Worm (Caenorhabditis elegans) whole organism, L4 larva: ENCODE data around the gene smg-3.
A peak's percentile ranks its signal among the peaks of the same experiment; 100 is the strongest.

ENCODE experiments used
- F10B5.3 ChIP-seq: sonication (generic microtip); optimal IDR thresholded peaks from 2 replicates; lab custom pipeline; 2016; ENCODE audit warnings: mild to moderate bottlenecking, missing genetic modification characterization, missing compliant biosample characterization
- F37D6.2 ChIP-seq: sonication (generic microtip); optimal IDR thresholded peaks from 2 replicates; lab custom pipeline; 2016; ENCODE audit warnings: mild to moderate bottlenecking, missing genetic modification characterization, missing compliant biosample characterization
- F44E2.7 ChIP-seq: fragments of 200-800 bp; sonication (Bioruptor generic); IDR thresholded peaks from 2 replicates; pipeline ENCODE4 v2.1.2; 2022; ENCODE audit warnings: missing genetic modification characterization, missing compliant biosample characterization
- T20F7.1 ChIP-seq: fragments of 200-800 bp; sonication (Bioruptor generic); optimal IDR thresholded peaks from 2 replicates; lab custom pipeline; 2018; ENCODE audit warnings: mild to moderate bottlenecking, missing genetic modification characterization, missing compliant biosample characterization
- Y48G9A.11 ChIP-seq: fragments of 200-800 bp; sonication (Bioruptor generic); IDR thresholded peaks from 2 replicates; pipeline ENCODE4 v1.3.6; 2022; ENCODE audit warnings: missing genetic modification reagents, missing genetic modification characterization, missing compliant biosample characterization
- ZK337.2 ChIP-seq: fragments of 200-800 bp; sonication (Bioruptor generic); IDR thresholded peaks from 2 replicates; pipeline ENCODE4 v1.3.6; 2022; ENCODE audit warnings: missing genetic modification reagents, missing genetic modification characterization, missing compliant biosample characterization
- aha-1 ChIP-seq: fragments of 150-350 bp; peaks from one replicate; lab custom pipeline; 2014; ENCODE audit warnings: missing biosample characterization, missing genetic modification characterization
- arid-1 ChIP-seq: fragments of 200-800 bp; sonication (Bioruptor generic); conservative IDR thresholded peaks from 2 replicates; pipeline ENCODE4 v1.3.6; 2022; ENCODE audit warnings: missing genetic modification reagents, missing genetic modification characterization, missing compliant biosample characterization
- ceh-44 ChIP-seq: fragments of 200-800 bp; sonication (Bioruptor generic); IDR thresholded peaks from 2 replicates; pipeline ENCODE4 v1.3.6; 2022; ENCODE audit warnings: missing genetic modification reagents, missing genetic modification characterization, missing compliant biosample characterization
- ceh-82 ChIP-seq: sonication (generic microtip); optimal IDR thresholded peaks from 2 replicates; lab custom pipeline; 2017; ENCODE audit warnings: missing biosample characterization, missing genetic modification characterization
- ctbp-1 ChIP-seq: fragments of 200-800 bp; sonication (Bioruptor generic); IDR thresholded peaks from 2 replicates; pipeline ENCODE4 v1.3.6; 2022; ENCODE audit warnings: missing genetic modification reagents, missing genetic modification characterization, missing compliant biosample characterization
- daf-8 ChIP-seq: fragments of 200-800 bp; sonication (Bioruptor generic); IDR thresholded peaks from 2 replicates; pipeline ENCODE4 v1.3.6; 2022; ENCODE audit warnings: missing genetic modification characterization, missing compliant biosample characterization
- dmd-6 ChIP-seq: fragments of 200-800 bp; sonication (Bioruptor generic); IDR thresholded peaks from 2 replicates; pipeline ENCODE4 v1.3.6; 2022; ENCODE audit warnings: missing genetic modification reagents, missing genetic modification characterization, missing compliant biosample characterization
- dmd-8 ChIP-seq: fragments of 200-800 bp; sonication (Bioruptor generic); IDR thresholded peaks from 2 replicates; pipeline ENCODE4 v1.3.6; 2022; ENCODE audit warnings: missing genetic modification characterization, missing compliant biosample characterization
- dmd-9 ChIP-seq: fragments of 200-800 bp; sonication (Bioruptor generic); IDR thresholded peaks from 2 replicates; pipeline ENCODE4 v1.3.6; 2022; ENCODE audit warnings: missing genetic modification reagents, missing genetic modification characterization, missing compliant biosample characterization
- dpl-1 ChIP-seq: fragments of 150-350 bp; optimal IDR thresholded peaks from 2 replicates; lab custom pipeline; 2014; ENCODE audit warnings: missing biosample characterization, missing genetic modification reagents, missing genetic modification characterization
- duxl-1 ChIP-seq: sonication (generic microtip); optimal IDR thresholded peaks from 2 replicates; lab custom pipeline; 2016; ENCODE audit warnings: mild to moderate bottlenecking, missing genetic modification characterization, moderate library complexity, missing compliant biosample characterization; ENCODE audit not compliant: poor library complexity
- egl-27 ChIP-seq: sonication (generic microtip); optimal IDR thresholded peaks from 3 replicates; lab custom pipeline; 2017; ENCODE audit warnings: missing biosample characterization, missing genetic modification reagents, missing genetic modification characterization
- egl-43 ChIP-seq: fragments of 200-800 bp; sonication (Bioruptor generic); IDR thresholded peaks from 2 replicates; pipeline ENCODE4 v1.3.6; 2022; ENCODE audit warnings: missing genetic modification reagents, missing genetic modification characterization, missing compliant biosample characterization
- fkh-10 ChIP-seq: fragments of 150-350 bp; optimal IDR thresholded peaks from 2 replicates; lab custom pipeline; 2014; ENCODE audit warnings: missing biosample characterization, missing genetic modification reagents, missing genetic modification characterization
- hif-1 ChIP-seq, 2 experiments: sonication (generic microtip); optimal IDR thresholded peaks; 2 replicates each; lab custom pipeline; 2016 to 2017; ENCODE audit warnings: missing compliant biosample characterization in 2 of 2, missing genetic modification characterization in 2 of 2, missing genetic modification reagents in 2 of 2, missing genotype in 2 of 2, mild to moderate bottlenecking in 1 of 2
- hmg-1.1 ChIP-seq: fragments of 200-800 bp; sonication (Bioruptor generic); IDR thresholded peaks from 2 replicates; pipeline ENCODE4 v1.3.6; 2022; ENCODE audit warnings: missing genetic modification reagents, missing genetic modification characterization, missing compliant biosample characterization
- jun-1 ChIP-seq: fragments of 150-350 bp; optimal IDR thresholded peaks from 2 replicates; lab custom pipeline; 2014; ENCODE audit warnings: missing biosample characterization, missing genetic modification reagents, missing genetic modification characterization
- lin-1 ChIP-seq: fragments of 200-800 bp; sonication (Bioruptor generic); IDR thresholded peaks from 2 replicates; pipeline ENCODE4 v1.3.6; 2022; ENCODE audit warnings: missing genetic modification reagents, missing genetic modification characterization, missing compliant biosample characterization
- lin-13 ChIP-seq: fragments of 150-350 bp; optimal IDR thresholded peaks from 2 replicates; lab custom pipeline; 2014; ENCODE audit warnings: missing biosample characterization, missing genetic modification reagents, missing genetic modification characterization
- lin-15B ChIP-seq: fragments of 150-350 bp; sonication (generic microtip); optimal IDR thresholded peaks from 3 replicates; lab custom pipeline; 2014; ENCODE audit warnings: missing biosample characterization, missing genetic modification characterization
- lin-38 ChIP-seq: fragments of 200-800 bp; sonication (Bioruptor generic); IDR thresholded peaks from 2 replicates; pipeline ENCODE4 v1.3.6; 2022; ENCODE audit warnings: missing genetic modification reagents, missing genetic modification characterization, missing compliant biosample characterization
- lin-39 ChIP-seq: fragments of 150-350 bp; optimal IDR thresholded peaks from 2 replicates; lab custom pipeline; 2014; ENCODE audit warnings: missing biosample characterization, missing genetic modification reagents, missing genetic modification characterization
- lir-3 ChIP-seq: sonication (generic microtip); optimal IDR thresholded peaks from 2 replicates; lab custom pipeline; 2016; ENCODE audit warnings: mild to moderate bottlenecking, missing genetic modification characterization, missing compliant biosample characterization
- lsy-2 ChIP-seq, 2 experiments: fragments of 150-350 bp in 1 of 2; sonication (generic microtip) in 1 of 2; optimal IDR thresholded peaks; 2 replicates each; lab custom pipeline; 2014 to 2017; ENCODE audit warnings: missing biosample characterization in 2 of 2, missing genetic modification characterization in 2 of 2
- madf-9 ChIP-seq: fragments of 200-800 bp; sonication (Bioruptor generic); conservative IDR thresholded peaks from 2 replicates; pipeline ENCODE4 v1.3.6; 2022; ENCODE audit warnings: missing genetic modification reagents, missing genetic modification characterization, missing compliant biosample characterization
- mep-1 ChIP-seq: fragments of 150-350 bp; sonication (generic microtip); optimal IDR thresholded peaks from 3 replicates; lab custom pipeline; 2014; ENCODE audit warnings: missing biosample characterization, missing genetic modification characterization
- mes-2 ChIP-seq: sonication (generic microtip); optimal IDR thresholded peaks from 2 replicates; lab custom pipeline; 2016; ENCODE audit warnings: missing genotype, mild to moderate bottlenecking, missing genetic modification characterization, missing compliant biosample characterization; ENCODE audit not compliant: poor library complexity, severe bottlenecking
- mxl-2 ChIP-seq: fragments of 200-800 bp; sonication (Bioruptor generic); conservative IDR thresholded peaks from 2 replicates; pipeline ENCODE4 v1.3.6; 2022; ENCODE audit warnings: missing genetic modification reagents, missing genetic modification characterization, missing compliant biosample characterization
- nhr-10 ChIP-seq: fragments of 150-350 bp; optimal IDR thresholded peaks from 2 replicates; lab custom pipeline; 2014; ENCODE audit warnings: missing biosample characterization, missing genetic modification characterization
- nhr-102 ChIP-seq: sonication (generic microtip); optimal IDR thresholded peaks from 2 replicates; lab custom pipeline; 2016; ENCODE audit warnings: mild to moderate bottlenecking, missing genetic modification characterization, moderate library complexity, missing compliant biosample characterization
- nhr-111 ChIP-seq: fragments of 200-800 bp; sonication (Bioruptor generic); optimal IDR thresholded peaks from 2 replicates; lab custom pipeline; 2018; ENCODE audit warnings: mild to moderate bottlenecking, missing genetic modification characterization, missing compliant biosample characterization
- nhr-237 ChIP-seq: sonication (generic microtip); optimal IDR thresholded peaks from 2 replicates; lab custom pipeline; 2017; ENCODE audit warnings: missing biosample characterization, missing genetic modification characterization
- nhr-28 ChIP-seq: fragments of 150-350 bp; optimal IDR thresholded peaks from 2 replicates; lab custom pipeline; 2014; ENCODE audit warnings: missing biosample characterization, missing genetic modification characterization
- nhr-48 ChIP-seq: sonication (generic microtip); optimal IDR thresholded peaks from 2 replicates; lab custom pipeline; 2016; ENCODE audit warnings: mild to moderate bottlenecking, missing genetic modification characterization, missing compliant biosample characterization
- pha-4 ChIP-seq, 2 experiments: fragments of 150-350 bp in 1 of 2; fragments of 200-800 bp in 1 of 2; sonication (Bioruptor generic) in 1 of 2; IDR thresholded peaks in 1 of 2; optimal IDR thresholded peaks in 1 of 2; 2 replicates each; pipeline versions ENCODE4 v1.3.6 to Lab custom; 2014 to 2022; ENCODE audit warnings: missing genetic modification characterization in 2 of 2, missing genetic modification reagents in 2 of 2, missing biosample characterization in 1 of 2, missing compliant biosample characterization in 1 of 2
- pqm-1 ChIP-seq: sonication (generic microtip); optimal IDR thresholded peaks from 2 replicates; lab custom pipeline; 2017; ENCODE audit warnings: missing biosample characterization, missing genetic modification characterization
- rbr-2 ChIP-seq: sonication (generic microtip); optimal IDR thresholded peaks from 2 replicates; lab custom pipeline; 2016; ENCODE audit warnings: missing genotype, missing genetic modification characterization, missing compliant biosample characterization
- snpc-1.2 ChIP-seq: fragments of 200-800 bp; sonication (Bioruptor generic); IDR thresholded peaks from 2 replicates; pipeline ENCODE4 v1.3.6; 2022; ENCODE audit warnings: missing genetic modification reagents, missing genetic modification characterization, missing compliant biosample characterization
- spr-1 ChIP-seq: sonication (generic microtip); optimal IDR thresholded peaks from 2 replicates; lab custom pipeline; 2016; ENCODE audit warnings: mild to moderate bottlenecking, missing genetic modification characterization, missing compliant biosample characterization
- tag-97 ChIP-seq: fragments of 200-800 bp; sonication (Bioruptor generic); IDR thresholded peaks from 2 replicates; pipeline ENCODE4 v1.3.6; 2022; ENCODE audit warnings: missing genetic modification characterization, missing compliant biosample characterization
- ztf-11 ChIP-seq: fragments of 150-350 bp; optimal IDR thresholded peaks from 2 replicates; lab custom pipeline; 2014; ENCODE audit warnings: missing biosample characterization, missing genetic modification characterization
- ztf-7 ChIP-seq: fragments of 150-350 bp; optimal IDR thresholded peaks from 2 replicates; lab custom pipeline; 2014; ENCODE audit warnings: missing biosample characterization, missing genetic modification characterization

smg-3 gene

DNA sequence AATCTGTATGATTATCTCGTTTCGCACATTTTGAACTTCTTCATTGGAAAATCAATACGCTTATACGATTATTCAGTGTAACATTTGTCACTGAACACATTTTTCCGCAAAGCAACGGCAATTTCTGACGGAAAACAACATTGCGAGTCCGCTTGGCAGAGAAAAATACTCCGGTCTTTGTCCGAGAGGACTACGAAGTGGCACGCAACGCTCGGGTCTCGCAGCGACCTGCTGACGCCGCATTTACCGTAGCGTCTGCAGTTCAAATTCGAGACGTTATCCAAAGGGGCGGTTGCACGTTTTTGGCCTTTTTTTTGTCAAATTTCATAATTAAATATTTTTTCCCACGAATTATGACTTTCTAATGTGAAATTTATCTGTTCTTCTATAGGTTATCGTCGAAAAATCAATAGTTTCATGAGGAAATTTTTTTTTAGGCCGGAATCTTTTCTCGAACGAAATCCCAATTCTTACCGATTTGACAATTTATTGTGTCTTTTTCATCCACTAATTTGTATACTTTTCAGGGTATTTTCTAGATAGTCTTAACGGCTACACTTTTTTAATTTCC lies 49.2 kb downstream of the smg-3 start, which contains the start of gene sqd-1 (continued):
- TF ChIP-seq dmd-8 (GFP tag; lab: Robert Waterston, UW) (peak; percentile 53; the same call in 1 of the 2 replicates), jun-1 (tag; lab: Kevin White, UChicago) (peak; percentile 88), aha-1 (tag; lab: Kevin White, UChicago) (peak; percentile 100), dmd-9 (GFP tag; lab: Robert Waterston, UW) (peak; percentile 95), dmd-6 (peak; percentile 96), nhr-10 (tag; lab: Kevin White, UChicago) (peak; percentile 25), nhr-48 (tag; lab: Kevin White, UChicago) (peak; percentile 87), mxl-2 (no peak), pha-4 (GFP tag; IDR thresholded peaks at IDR 0.05; lab: Robert Waterston, UW) (peak; percentile 92), pha-4 (tag; optimal IDR thresholded peaks at IDR 0.05; lab: Kevin White, UChicago) (no peak), hif-1 (tag; optimal IDR thresholded peaks at IDR 0.05; lab: Kevin White, UChicago) (peak; percentile 35 to 94), egl-43 (GFP tag; lab: Robert Waterston, UW) (peak; percentile 91), lin-15B (peak; percentile 56), dpl-1 (GFP tag; lab: Kevin White, UChicago) (peak; percentile 93), pqm-1 (tag; lab: Kevin White, UChicago) (no peak)
- TF ChIP-seq, all 104 proteins: peak for 84

- TF ChIP-seq fkh-10 (GFP tag; lab: Kevin White, UChicago) (peak; percentile 71), lsy-2 (tag; optimal IDR thresholded peaks at IDR 0.05; lab: Kevin White, UChicago) (peak; percentile 68 to 96), F37D6.2 (tag; lab: Kevin White, UChicago) (peak; percentile 76), daf-8 (no peak), nhr-111 (GFP tag; lab: Kevin White, UChicago) (no peak), F10B5.3 (peak; percentile 54), lir-3 (tag; lab: Kevin White, UChicago) (peak; percentile 35), snpc-1.2 (GFP tag; lab: Robert Waterston, UW) (peak; percentile 84), nhr-48 (tag; lab: Kevin White, UChicago) (peak; percentile 42), hmg-1.1 (peak; percentile 74), F44E2.7 (GFP tag; lab: Robert Waterston, UW) (no peak), dmd-9 (GFP tag; lab: Robert Waterston, UW) (peak; percentile 82), mes-2 (tag; lab: Kevin White, UChicago) (peak; percentile 100), egl-27 (tag; lab: Kevin White, UChicago) (no peak), ztf-11 (no peak), ceh-44 (GFP tag; lab: Robert Waterston, UW) (peak; percentile 93), duxl-1 (tag; lab: Kevin White, UChicago) (peak; percentile 94), dmd-6 (peak; percentile 78), mep-1 (peak; percentile 88), nhr-237 (tag; lab: Kevin White, UChicago) (no peak), lin-38 (peak; percentile 86), lin-13 (GFP tag; lab: Kevin White, UChicago) (peak; percentile 35), arid-1 (peak; percentile 72), T20F7.1 (GFP tag; lab: Kevin White, UChicago) (peak; percentile 71), lin-1 (GFP tag; lab: Robert Waterston, UW) (peak; percentile 29; the same call in 1 of the 2 replicates), lin-39 (tag; lab: Kevin White, UChicago) (no peak), rbr-2 (tag; lab: Kevin White, UChicago) (peak; percentile 78), ctbp-1 (peak; percentile 51; the same call in 1 of the 2 replicates), spr-1 (tag; lab: Kevin White, UChicago) (peak; percentile 41), nhr-28 (tag; lab: Kevin White, UChicago) (peak; percentile 60), ztf-7 (tag; lab: Kevin White, UChicago) (peak; percentile 84), tag-97 (0 out of 2 replicates have a peak, but pooled peaks have one; percentile 62), hif-1 (tag; optimal IDR thresholded peaks at IDR 0.05; lab: Kevin White, UChicago) (peak in 1 of 2 experiments; percentile 96), egl-43 (GFP tag; lab: Robert Waterston, UW) (no peak), nhr-102 (tag; lab: Kevin White, UChicago) (peak; percentile 85), Y48G9A.11 (GFP tag; lab: Robert Waterston, UW) (peak; percentile 85), madf-9 (GFP tag; lab: Robert Waterston, UW) (peak; percentile 86), ceh-82 (no peak), ZK337.2 (GFP tag; lab: Robert Waterston, UW) (peak; percentile 91)
These were observed 51.2 kb downstream of the smg-3 start, which contains the start of gene Y73B6BL.29 for ce11 chrIV:6321667-6322066. TSS of gene Y73B6BL.29 (plus strand) at chrIV:6321929.
